Fruit fly (Drosophila melanogaster): Measurements from ENCODE around the gene SCaMC.

Gene SCaMC

DNA sequence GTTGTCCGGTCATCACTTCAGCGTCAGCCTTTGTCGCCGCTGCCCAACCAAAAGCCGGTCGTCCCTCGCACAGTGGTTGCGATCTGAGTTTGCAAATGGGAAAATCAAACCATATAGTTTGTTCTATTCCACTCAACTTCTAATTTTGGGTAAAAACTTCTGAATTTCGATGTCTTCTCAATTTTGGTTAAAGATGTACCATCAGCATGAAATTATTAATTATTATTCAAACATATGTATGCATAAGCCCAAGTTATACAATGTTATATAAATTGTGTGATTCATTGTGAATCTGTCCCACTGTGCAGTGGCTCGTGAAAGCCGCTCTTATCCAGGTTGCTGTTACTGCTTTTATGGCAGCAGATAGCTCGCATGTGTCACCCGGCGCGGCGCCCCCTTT lies 28.0 kb upstream of the SCaMC start (continued):
- TF ChIP-seq topi (GFP tag; optimal IDR thresholded peaks at IDR 0.05) (peak; percentile 64), Lpt (GFP tag; optimal IDR thresholded peaks at IDR 0.05) (no peak), Hr4 (GFP tag; optimal IDR thresholded peaks at IDR 0.05) (peak; percentile 66), CG8319 (GFP tag; optimal IDR thresholded peaks at IDR 0.05) (peak; percentile 15), fkh (GFP tag; optimal IDR thresholded peaks at IDR 0.05) (no peak), acj6 (GFP tag; optimal IDR thresholded peaks at IDR 0.05) (peak; percentile 70), Sox14 (GFP tag; optimal IDR thresholded peaks at IDR 0.05) (peak; percentile 72), dsx (GFP tag; optimal IDR thresholded peaks at IDR 0.05; ENCODE audit: poor library complexity, severe bottlenecking) (peak; percentile 87)

DNA sequence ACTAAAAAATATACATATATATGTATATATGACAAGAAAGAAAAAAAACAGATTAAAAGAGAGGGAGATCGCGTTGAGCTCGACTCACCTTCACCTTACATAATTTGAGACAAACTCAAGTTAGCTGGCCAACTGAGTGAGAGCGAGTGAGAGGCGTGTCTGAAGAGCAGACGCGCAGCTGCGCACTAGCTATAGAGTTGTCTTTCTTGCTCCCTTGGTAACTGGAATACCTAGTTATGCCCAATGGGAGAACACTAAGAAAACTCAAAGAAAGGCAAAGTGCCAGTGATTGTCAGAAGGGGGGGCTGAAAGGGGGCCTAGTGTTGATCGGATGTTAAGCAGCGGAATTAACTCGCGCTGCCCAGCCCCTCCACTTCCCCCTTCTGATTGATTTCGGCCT lies 19.8 kb upstream of the SCaMC start:
- no peak for TF ChIP-seq topi (GFP tag; optimal IDR thresholded peaks at IDR 0.05)
- TF ChIP-seq vri (GFP tag; optimal IDR thresholded peaks at IDR 0.05): peak; percentile 76
- peak; percentile 60 for TF ChIP-seq fkh (GFP tag; optimal IDR thresholded peaks at IDR 0.05)
- no peak for TF ChIP-seq CG8632 (GFP tag; optimal IDR thresholded peaks at IDR 0.05)

DNA sequence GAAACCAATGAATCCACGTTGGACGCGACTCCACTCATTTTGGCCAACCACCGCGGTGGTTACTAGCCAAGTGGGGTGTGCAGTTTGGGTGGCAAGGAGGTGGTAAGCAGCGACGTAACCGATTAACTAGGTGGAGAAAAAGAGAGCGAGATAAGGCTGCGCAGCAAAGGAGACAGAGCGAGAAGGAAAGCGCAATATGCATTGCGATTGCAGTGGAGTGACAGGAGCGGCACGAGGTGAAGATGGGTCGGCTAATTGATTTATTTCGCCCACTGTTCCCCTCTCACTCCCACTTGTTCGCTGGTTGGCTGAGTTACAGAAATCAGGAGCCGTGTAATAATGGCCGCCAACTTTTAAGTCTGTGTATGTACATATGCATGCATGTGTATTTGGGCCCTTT lies 19.1 kb upstream of the SCaMC start:
- TF ChIP-seq ss (GFP tag; optimal IDR thresholded peaks at IDR 0.05): no peak
- TF ChIP-seq svp (GFP tag): peak; percentile 53
- TF ChIP-seq Sox15 (GFP tag; optimal IDR thresholded peaks at IDR 0.05): no peak
- TF ChIP-seq CG16779 (tag; optimal IDR thresholded peaks at IDR 0.05): no peak
- TF ChIP-seq Hr39 (GFP tag; optimal IDR thresholded peaks at IDR 0.05): no peak
- peak; percentile 40 for TF ChIP-seq CG7368 (GFP tag; optimal IDR thresholded peaks at IDR 0.05)
- no peak for TF ChIP-seq CG11902 (GFP tag; optimal IDR thresholded peaks at IDR 0.05)
- TF ChIP-seq achi (GFP tag; optimal IDR thresholded peaks at IDR 0.05): no peak
- TF ChIP-seq Ets21C (GFP tag; optimal IDR thresholded peaks at IDR 0.05): no peak
- TF ChIP-seq CG6808 (GFP tag; optimal IDR thresholded peaks at IDR 0.05): no peak

DNA sequence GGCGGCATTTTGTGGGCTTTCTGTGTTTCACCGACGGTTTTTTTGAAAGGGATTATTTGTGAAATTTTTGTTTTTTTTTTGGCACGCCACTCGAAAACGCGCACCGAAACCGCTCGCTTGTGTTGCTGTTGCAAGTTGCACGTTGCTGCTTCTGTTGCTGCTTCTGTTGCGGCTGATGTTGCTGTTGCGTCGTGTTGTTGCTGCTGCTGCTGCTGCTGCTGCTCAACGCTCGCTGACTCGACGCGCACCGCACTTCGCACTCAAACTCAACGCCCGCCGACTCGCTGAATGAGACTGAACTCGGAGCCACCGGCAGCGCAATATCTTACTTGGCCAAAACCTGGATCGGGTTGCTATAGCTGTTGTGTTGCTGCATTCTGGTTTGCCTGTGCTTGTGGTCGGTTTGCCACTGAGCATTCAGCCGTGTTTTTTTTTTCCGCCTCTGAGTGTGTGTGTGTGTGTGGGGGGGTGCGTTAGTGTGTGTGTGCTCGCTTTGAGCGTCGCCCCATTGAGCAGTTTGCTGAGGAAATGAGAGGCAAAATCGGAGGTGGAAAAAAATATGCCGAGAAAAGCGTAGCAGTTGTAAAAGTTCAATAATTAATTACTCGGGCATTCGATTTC lies 17.9 kb upstream of the SCaMC start, which contains the start of gene toe:
TSS of gene toe (minus strand) at position 277 of the 621 bp plus-strand sequence.
- TF ChIP-seq CG8119 (GFP tag; IDR thresholded peaks at IDR 0.05) (no peak), CG6163 (GFP tag; IDR thresholded peaks at IDR 0.05) (0 out of 3 replicates have a peak, but pooled peaks have one; percentile 7), CG3919 (GFP tag; optimal IDR thresholded peaks at IDR 0.05) (peak; percentile 61), eg (GFP tag; IDR thresholded peaks at IDR 0.05) (peak; percentile 30; the same call in 1 of the 3 replicates)

DNA sequence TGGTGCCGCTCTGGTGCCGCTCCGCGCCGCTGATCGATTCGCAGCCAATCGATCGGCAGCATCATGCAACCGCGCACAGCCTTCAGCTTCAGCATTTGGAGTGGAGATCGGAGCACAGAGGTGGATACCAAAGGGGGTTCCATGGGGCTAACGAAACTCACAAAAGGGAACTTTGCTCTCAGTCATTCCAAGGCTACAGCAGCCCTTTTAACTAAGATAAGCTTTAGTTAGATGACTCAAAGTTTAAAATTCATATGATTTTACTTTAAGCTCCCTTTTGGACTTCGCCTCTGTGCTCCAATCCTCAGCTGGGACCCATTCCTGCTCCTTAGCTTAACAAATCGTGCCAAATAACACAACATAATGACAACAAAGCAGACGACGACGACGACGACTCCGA lies 5.8 kb upstream of the SCaMC start:
- TF ChIP-seq pdm3 (GFP tag; optimal IDR thresholded peaks at IDR 0.05) (no peak), CG16779 (tag; optimal IDR thresholded peaks at IDR 0.05) (no peak), dsx (GFP tag; optimal IDR thresholded peaks at IDR 0.05; ENCODE audit: poor library complexity, severe bottlenecking) (peak; percentile 25), Sox102F (GFP tag; optimal IDR thresholded peaks at IDR 0.05) (no peak), CG6854 (GFP tag; optimal IDR thresholded peaks at IDR 0.05) (no peak), Sox14 (GFP tag; optimal IDR thresholded peaks at IDR 0.05) (no peak), ss (GFP tag; optimal IDR thresholded peaks at IDR 0.05) (peak in 1 of 2 experiments; percentile 28), CG6792 (GFP tag; optimal IDR thresholded peaks at IDR 0.05) (peak; percentile 22), esn (GFP tag; optimal IDR thresholded peaks at IDR 0.05) (peak; percentile 33), CG11762 (GFP tag; optimal IDR thresholded peaks at IDR 0.05; ENCODE audit: insufficient read depth) (no peak), Smox (GFP tag; optimal IDR thresholded peaks at IDR 0.05) (no peak), CG8119 (GFP tag; IDR thresholded peaks at IDR 0.05) (no peak), CG10631 (GFP tag; optimal IDR thresholded peaks at IDR 0.05) (peak; percentile 13), cyc (GFP tag; optimal IDR thresholded peaks at IDR 0.05) (peak; percentile 64), svp (GFP tag) (no peak), vri (GFP tag; optimal IDR thresholded peaks at IDR 0.05) (no peak), dac (GFP tag; optimal IDR thresholded peaks at IDR 0.05) (no peak), CG11902 (GFP tag; optimal IDR thresholded peaks at IDR 0.05) (no peak), CG7368 (GFP tag; optimal IDR thresholded peaks at IDR 0.05) (no peak), Hr4 (GFP tag; optimal IDR thresholded peaks at IDR 0.05) (no peak), net (GFP tag; optimal IDR thresholded peaks at IDR 0.05) (no peak), CG4318 (GFP tag; optimal IDR thresholded peaks at IDR 0.05) (no peak), eg (GFP tag; IDR thresholded peaks at IDR 0.05) (no peak), salr (GFP tag; optimal IDR thresholded peaks at IDR 0.05) (no peak), Ets96B (tag; optimal IDR thresholded peaks at IDR 0.05) (no peak), Eip93F (GFP tag; optimal IDR thresholded peaks at IDR 0.05) (no peak), acj6 (GFP tag; optimal IDR thresholded peaks at IDR 0.05) (no peak), Lpt (GFP tag; optimal IDR thresholded peaks at IDR 0.05) (no peak), Blimp-1 (GFP tag; optimal IDR thresholded peaks at IDR 0.05) (no peak), topi (GFP tag; optimal IDR thresholded peaks at IDR 0.05) (peak; percentile 44), Hr38 (GFP tag; optimal IDR thresholded peaks at IDR 0.05) (no peak)

Measured in whole organism, prepupa.